Fruit fly (Drosophila melanogaster) whole organism, embryonic: ENCODE results near the gene IFT52.

ENCODE experiments used
- Ada2b ChIP-seq: fragments of 200-800 bp; sonication (Bioruptor generic); IDR thresholded peaks from 2 replicates; pipeline ENCODE4 v1.3.6; 2022; ENCODE audit warnings: missing biosample characterization, missing genetic modification characterization
- Antp ChIP-seq: fragments of 200-800 bp; sonication (Bioruptor generic); optimal IDR thresholded peaks from 3 replicates; lab custom pipeline; 2016; ENCODE audit warnings: missing biosample characterization, missing genetic modification characterization
- CG10209 ChIP-seq: fragments of 200-800 bp; sonication (Bioruptor generic); optimal IDR thresholded peaks from 3 replicates; lab custom pipeline; 2017; ENCODE audit warnings: missing biosample characterization, mild to moderate bottlenecking, missing genetic modification characterization, missing genetic modification reagents
- CG10366 ChIP-seq: fragments of 200-800 bp; sonication (Bioruptor generic); IDR thresholded peaks from 2 replicates; pipeline ENCODE4 v1.3.6; 2022; ENCODE audit warnings: missing biosample characterization, missing genetic modification characterization
- CG13775 ChIP-seq: fragments of 200-800 bp; sonication (Bioruptor generic); optimal IDR thresholded peaks from 3 replicates; lab custom pipeline; 2017; ENCODE audit warnings: missing biosample characterization, mild to moderate bottlenecking, missing genetic modification characterization
- CG15073 ChIP-seq: fragments of 200-800 bp; sonication (Bioruptor generic); optimal IDR thresholded peaks from 2 replicates; lab custom pipeline; 2016; ENCODE audit warnings: missing biosample characterization, missing genetic modification characterization
- CG15269 ChIP-seq: fragments of 200-800 bp; sonication (Bioruptor generic); optimal IDR thresholded peaks from 2 replicates; lab custom pipeline; 2018; ENCODE audit warnings: missing biosample characterization, mild to moderate bottlenecking, missing genetic modification characterization, moderate library complexity
- CG17385 ChIP-seq: fragments of 200-800 bp; sonication (Bioruptor generic); optimal IDR thresholded peaks from 3 replicates; lab custom pipeline; 2018; ENCODE audit warnings: missing biosample characterization, mild to moderate bottlenecking, missing genetic modification characterization
- CG17829 ChIP-seq: fragments of 200-800 bp; optimal IDR thresholded peaks from 2 replicates; lab custom pipeline; 2019; ENCODE audit warnings: missing biosample characterization, mild to moderate bottlenecking, missing genetic modification characterization, moderate library complexity
- CG18011 ChIP-seq: fragments of 200-800 bp; sonication (Bioruptor generic); optimal IDR thresholded peaks from 2 replicates; lab custom pipeline; 2017; ENCODE audit warnings: missing biosample characterization, missing genetic modification characterization, mild to moderate bottlenecking, moderate library complexity, missing genotype
- CG30020 ChIP-seq: fragments of 200-800 bp; optimal IDR thresholded peaks from 2 replicates; lab custom pipeline; 2019; ENCODE audit warnings: missing biosample characterization, mild to moderate bottlenecking, missing genetic modification characterization, moderate library complexity
- CG31365 ChIP-seq: fragments of 200-800 bp; sonication (Bioruptor generic); optimal IDR thresholded peaks from 2 replicates; lab custom pipeline; 2018; ENCODE audit warnings: missing biosample characterization, mild to moderate bottlenecking, missing genetic modification characterization
- CG33557 ChIP-seq: fragments of 200-800 bp; sonication (Bioruptor generic); optimal IDR thresholded peaks from 2 replicates; lab custom pipeline; 2019; ENCODE audit warnings: missing biosample characterization, mild to moderate bottlenecking, missing genetic modification characterization, moderate library complexity
- CG7987 ChIP-seq: fragments of 200-800 bp; sonication (Bioruptor generic); optimal IDR thresholded peaks from 2 replicates; lab custom pipeline; 2018; ENCODE audit warnings: missing biosample characterization, mild to moderate bottlenecking, missing genetic modification characterization, moderate library complexity
- CG8290 ChIP-seq, 3 experiments: fragments of 200-800 bp; sonication (Bioruptor generic); optimal IDR thresholded peaks; 2 replicates each; lab custom pipeline; 2016 to 2019; ENCODE audit warnings: missing biosample characterization in 3 of 3, missing genetic modification characterization in 3 of 3, mild to moderate bottlenecking in 2 of 3, moderate library complexity in 1 of 3
- CG9727 ChIP-seq: fragments of 200-800 bp; sonication (Bioruptor generic); optimal IDR thresholded peaks from 3 replicates; lab custom pipeline; 2017; ENCODE audit warnings: missing biosample characterization, mild to moderate bottlenecking, missing genetic modification characterization
- CG9876 ChIP-seq: fragments of 200-800 bp; sonication (Bioruptor generic); optimal IDR thresholded peaks from 2 replicates; lab custom pipeline; 2016; ENCODE audit warnings: missing biosample characterization, missing genetic modification characterization
- Deaf1 ChIP-seq: fragments of 200-800 bp; optimal IDR thresholded peaks from 3 replicates; lab custom pipeline; 2019; ENCODE audit warnings: missing biosample characterization, mild to moderate bottlenecking, missing genetic modification characterization, moderate library complexity
- Dip2 ChIP-seq: fragments of 200-800 bp; sonication (Bioruptor generic); IDR thresholded peaks from 2 replicates; pipeline ENCODE4 v1.3.6; 2022; ENCODE audit warnings: missing biosample characterization, missing genetic modification characterization
- Hr51 ChIP-seq, 2 experiments: fragments of 200-800 bp; sonication (Bioruptor generic); optimal IDR thresholded peaks; 2 replicates in 1 of 2; 3 replicates in 1 of 2; lab custom pipeline; 2016 to 2018; ENCODE audit warnings: missing biosample characterization in 2 of 2, missing genetic modification characterization in 2 of 2, mild to moderate bottlenecking in 1 of 2, moderate library complexity in 1 of 2
- Meics ChIP-seq: fragments of 200-800 bp; sonication (Bioruptor generic); optimal IDR thresholded peaks from 2 replicates; lab custom pipeline; 2017; ENCODE audit warnings: missing biosample characterization, mild to moderate bottlenecking, missing genetic modification characterization
- Myb ChIP-seq: fragments of 200-800 bp; sonication (Bioruptor generic); optimal IDR thresholded peaks from 2 replicates; lab custom pipeline; 2016; ENCODE audit warnings: missing biosample characterization, missing genetic modification characterization
- Opbp ChIP-seq: fragments of 200-800 bp; sonication (Bioruptor generic); IDR thresholded peaks from 3 replicates; pipeline ENCODE4 v1.3.6; 2022; ENCODE audit warnings: missing biosample characterization, missing genetic modification characterization; ENCODE audit not compliant: partially characterized antibody
- Pdp1 ChIP-seq, 2 experiments: fragments of 200-800 bp; sonication (Bioruptor generic); optimal IDR thresholded peaks; 3 replicates each; lab custom pipeline; 2016; ENCODE audit warnings: missing biosample characterization in 2 of 2, missing genetic modification characterization in 2 of 2, mild to moderate bottlenecking in 1 of 2, moderate library complexity in 1 of 2
- Rfx ChIP-seq: fragments of 200-800 bp; sonication (Bioruptor generic); IDR thresholded peaks from 2 replicates; pipeline ENCODE4 v1.3.6; 2022; ENCODE audit warnings: missing biosample characterization, missing genetic modification characterization
- Side ChIP-seq: fragments of 200-800 bp; sonication (Bioruptor generic); optimal IDR thresholded peaks from 2 replicates; lab custom pipeline; 2016; ENCODE audit warnings: missing biosample characterization, missing genetic modification characterization
- Ssrp ChIP-seq: fragments of 200-800 bp; sonication (Bioruptor generic); optimal IDR thresholded peaks from 2 replicates; lab custom pipeline; 2018; ENCODE audit warnings: missing biosample characterization, mild to moderate bottlenecking, missing genetic modification characterization, moderate library complexity
- amos ChIP-seq: fragments of 200-800 bp; sonication (Bioruptor generic); IDR thresholded peaks from 2 replicates; pipeline ENCODE4 v1.3.6; 2022; ENCODE audit warnings: missing biosample characterization, missing genetic modification characterization; ENCODE audit not compliant: partially characterized antibody
- aop ChIP-seq: fragments of 200-800 bp; sonication (Bioruptor generic); IDR thresholded peaks from 2 replicates; pipeline ENCODE4 v1.3.6; 2022; ENCODE audit warnings: missing biosample characterization, missing genetic modification characterization
- ara ChIP-seq: fragments of 200-800 bp; sonication (Bioruptor generic); IDR thresholded peaks from 2 replicates; pipeline ENCODE4 v1.3.6; 2022; ENCODE audit warnings: missing biosample characterization, missing genetic modification characterization
- chinmo ChIP-seq: fragments of 200-800 bp; sonication (Bioruptor generic); IDR thresholded peaks from 4 replicates; pipeline ENCODE4 v1.3.6; 2022; ENCODE audit warnings: missing biosample characterization, missing genetic modification characterization; ENCODE audit not compliant: partially characterized antibody
- crol ChIP-seq: fragments of 200-800 bp; sonication (Bioruptor generic); IDR thresholded peaks from 2 replicates; pipeline ENCODE4 v1.3.6; 2022; ENCODE audit warnings: missing biosample characterization, missing genetic modification characterization
- esg ChIP-seq: fragments of 200-800 bp; sonication (Bioruptor generic); conservative IDR thresholded peaks from 2 replicates; pipeline ENCODE4 v1.3.6; 2022; ENCODE audit warnings: missing biosample characterization, missing genetic modification characterization
- fd64A ChIP-seq: fragments of 200-800 bp; sonication (Bioruptor generic); optimal IDR thresholded peaks from 3 replicates; lab custom pipeline; 2018; ENCODE audit warnings: missing biosample characterization, mild to moderate bottlenecking, missing genetic modification characterization
- gcm ChIP-seq: fragments of 200-800 bp; sonication (Bioruptor generic); optimal IDR thresholded peaks from 2 replicates; lab custom pipeline; 2019; ENCODE audit warnings: missing biosample characterization, mild to moderate bottlenecking, missing genetic modification characterization, moderate library complexity
- gsb ChIP-seq: fragments of 200-800 bp; sonication (Bioruptor generic); IDR thresholded peaks from 2 replicates; pipeline ENCODE4 v1.3.6; 2022; ENCODE audit warnings: missing biosample characterization, missing genetic modification characterization
- h ChIP-seq: fragments of >200 bp; optimal IDR thresholded peaks from 2 replicates; lab custom pipeline; 2017
- insv ChIP-seq, 2 experiments: fragments of 200-800 bp; sonication (Bioruptor generic); optimal IDR thresholded peaks; 3 replicates each; lab custom pipeline; 2016 to 2018; ENCODE audit warnings: missing biosample characterization in 2 of 2, missing genetic modification characterization in 2 of 2
- jumu ChIP-seq: fragments of 200-800 bp; sonication (Bioruptor generic); optimal IDR thresholded peaks from 3 replicates; lab custom pipeline; 2016; ENCODE audit warnings: missing biosample characterization, missing genetic modification characterization
- pan ChIP-seq, 4 experiments: fragments of >200 bp in 3 of 4; fragments of 200-800 bp in 1 of 4; sonication (Bioruptor generic) in 1 of 4; optimal IDR thresholded peaks in 3 of 4; IDR thresholded peaks in 1 of 4; 2 replicates each; pipeline versions ENCODE4 v1.3.6 to Lab custom; 2017 to 2022; ENCODE audit warnings: missing biosample characterization in 2 of 4, missing genetic modification characterization in 2 of 4, mixed read lengths in 1 of 4
- row ChIP-seq: fragments of 200-800 bp; sonication (Bioruptor generic); IDR thresholded peaks from 3 replicates; pipeline ENCODE4 v1.3.6; 2022; ENCODE audit warnings: missing biosample characterization, missing genetic modification characterization
- sc ChIP-seq, 3 experiments: fragments of >200 bp in 2 of 3; fragments of 200-800 bp in 1 of 3; sonication (Bioruptor generic) in 1 of 3; optimal IDR thresholded peaks; 2 replicates in 2 of 3; 3 replicates in 1 of 3; lab custom pipeline; 2017; ENCODE audit warnings: mild to moderate bottlenecking in 1 of 3, missing biosample characterization in 1 of 3, missing genetic modification characterization in 1 of 3, missing genetic modification reagents in 1 of 3
- sens ChIP-seq: fragments of 200-800 bp; sonication (Bioruptor generic); peaks from one replicate; lab custom pipeline; 2016; ENCODE audit warnings: missing biosample characterization, missing genetic modification characterization
- tgo ChIP-seq: fragments of 200-800 bp; sonication (Bioruptor generic); IDR thresholded peaks from 3 replicates; pipeline ENCODE4 v1.3.6; 2022; ENCODE audit warnings: missing biosample characterization, missing genetic modification characterization
- trem ChIP-seq: fragments of 200-800 bp; optimal IDR thresholded peaks from 3 replicates; lab custom pipeline; 2019; ENCODE audit warnings: missing biosample characterization, mild to moderate bottlenecking, missing genetic modification characterization, moderate library complexity
- twi ChIP-seq: fragments of 200-800 bp; optimal IDR thresholded peaks from 2 replicates; lab custom pipeline; 2019; ENCODE audit warnings: missing biosample characterization, mild to moderate bottlenecking, missing genetic modification characterization, moderate library complexity
- wek ChIP-seq: fragments of 200-800 bp; sonication (Bioruptor generic); optimal IDR thresholded peaks from 3 replicates; lab custom pipeline; 2018; ENCODE audit warnings: missing biosample characterization, mild to moderate bottlenecking, missing genetic modification characterization, moderate library complexity

Gene IFT52

dm6 chr2L:6539623-6540381 lies 17.5 kb downstream of the IFT52 start (continued):
- peak; percentile 45 for TF ChIP-seq CG10209 (GFP tag; lab: Kevin White, UChicago)
- no peak for TF ChIP-seq sc (optimal IDR thresholded peaks at IDR 0.05; lab: Kevin White, UChicago)
- peak; percentile 52 for TF ChIP-seq sc (GFP tag; optimal IDR thresholded peaks at IDR 0.05; lab: Kevin White, UChicago)
- no peak for TF ChIP-seq h (lab: Kevin White, UChicago)
- no peak for TF ChIP-seq crol
- TF ChIP-seq esg (GFP tag; lab: Robert Waterston, UW), result peak; percentile 17; the same call in 1 of the 2 replicates
- TF ChIP-seq ara, result no peak
- TF ChIP-seq insv (GFP tag; optimal IDR thresholded peaks at IDR 0.05; lab: Kevin White, UChicago), result no peak
- no peak for TF ChIP-seq Opbp (GFP tag; lab: Robert Waterston, UW)
- TF ChIP-seq amos, result no peak
- TF ChIP-seq Myb (GFP tag; lab: Kevin White, UChicago), result no peak
- no peak for TF ChIP-seq CG30020 (tag; lab: Kevin White, UChicago)
- TF ChIP-seq CG9727, result peak; percentile 0
- TF ChIP-seq trem (tag; lab: Kevin White, UChicago), result no peak
- no peak for TF ChIP-seq Meics
- no peak for TF ChIP-seq CG10366 (GFP tag; lab: Robert Waterston, UW)
- no peak for TF ChIP-seq tgo
- TF ChIP-seq twi (tag; lab: Kevin White, UChicago), result no peak
- no peak for TF ChIP-seq CG15073 (GFP tag; lab: Kevin White, UChicago)
- no peak for TF ChIP-seq CG7987 (GFP tag; lab: Kevin White, UChicago)
- TF ChIP-seq Pdp1 (GFP tag; optimal IDR thresholded peaks at IDR 0.05; lab: Kevin White, UChicago), result no peak
- peak in 1 of 2 experiments; percentile 10 for TF ChIP-seq Hr51 (GFP tag; optimal IDR thresholded peaks at IDR 0.05; lab: Kevin White, UChicago)
- TF ChIP-seq Ada2b, result no peak
- no peak for TF ChIP-seq aop
- peak; percentile 12 for TF ChIP-seq Deaf1
- no peak for TF ChIP-seq Rfx
- peak; percentile 28 for TF ChIP-seq CG17385 (GFP tag; lab: Kevin White, UChicago)
- TF ChIP-seq gsb (GFP tag; lab: Robert Waterston, UW), result no peak
- no peak for TF ChIP-seq chinmo (GFP tag; lab: Robert Waterston, UW)
- TF ChIP-seq sens (GFP tag; lab: Kevin White, UChicago), result peak; percentile 38
- peak; percentile 1 for TF ChIP-seq CG13775
- TF ChIP-seq Ssrp (tag; lab: Kevin White, UChicago), result no peak
- no peak for TF ChIP-seq CG15269 (tag; lab: Kevin White, UChicago)
- TF ChIP-seq CG31365 (tag; lab: Kevin White, UChicago), result no peak
- no peak for TF ChIP-seq CG18011 (GFP tag; lab: Kevin White, UChicago)
- no peak for TF ChIP-seq CG9876 (GFP tag; lab: Kevin White, UChicago)
- TF ChIP-seq row (GFP tag; lab: Robert Waterston, UW), result peak; percentile 52; the same call in 2 of the 3 replicates
- peak; percentile 39 for TF ChIP-seq CG8290 (GFP tag; optimal IDR thresholded peaks at IDR 0.05; lab: Kevin White, UChicago)
- TF ChIP-seq CG8290 (tag; optimal IDR thresholded peaks at IDR 0.05; lab: Kevin White, UChicago), result peak in 1 of 2 experiments; percentile 86
- TF ChIP-seq Antp (GFP tag; lab: Kevin White, UChicago), result no peak
- no peak for TF ChIP-seq fd64A
- TF ChIP-seq Dip2, result no peak
- peak; percentile 21 for TF ChIP-seq gcm (GFP tag; lab: Kevin White, UChicago)
- TF ChIP-seq wek (GFP tag; lab: Kevin White, UChicago), result no peak
- TF ChIP-seq CG33557 (GFP tag; lab: Kevin White, UChicago), result peak; percentile 26
- TF ChIP-seq pan (optimal IDR thresholded peaks at IDR 0.05; lab: Kevin White, UChicago), result peak in 1 of 2 experiments; percentile 18
- TF ChIP-seq pan (GFP tag; optimal IDR thresholded peaks at IDR 0.05 in 1 of 2, IDR thresholded peaks at IDR 0.05 in 1 of 2), result peak in 1 of 2 experiments; percentile 24
- no peak for TF ChIP-seq jumu (GFP tag; lab: Kevin White, UChicago)
- TF ChIP-seq Side (GFP tag; lab: Kevin White, UChicago), result no peak
- no peak for TF ChIP-seq CG17829
